Worm (Caenorhabditis elegans) whole organism, young adult: ENCODE data around the gene mcm-7.

ENCODE experiments used
- B0336.3 ChIP-seq: fragments of 200-800 bp; sonication (Bioruptor generic); IDR thresholded peaks from 2 replicates; pipeline ENCODE4 v1.3.6; 2022; ENCODE audit warnings: missing genetic modification characterization, missing compliant biosample characterization
- F23B12.7 ChIP-seq: sonication (generic microtip); optimal IDR thresholded peaks from 2 replicates; lab custom pipeline; 2017; ENCODE audit warnings: missing genetic modification characterization, mild to moderate bottlenecking, missing compliant biosample characterization, antibody characterized with exemption, moderate library complexity; ENCODE audit not compliant: insufficient read depth
- egl-44 ChIP-seq: fragments of 200-800 bp; sonication (Bioruptor generic); IDR thresholded peaks from 2 replicates; pipeline ENCODE4 v1.3.6; 2022; ENCODE audit warnings: missing genetic modification reagents, missing genetic modification characterization, missing compliant biosample characterization
- snpc-4 ChIP-seq, 5 experiments: fragments of 150-350 bp in 1 of 5; sonication (generic microtip) in 4 of 5; optimal IDR thresholded peaks; 2 replicates each; lab custom pipeline; 2014 to 2018; ENCODE audit warnings: missing genetic modification characterization in 5 of 5, missing biosample characterization in 3 of 5, antibody characterized with exemption in 2 of 5, mild to moderate bottlenecking in 2 of 5, missing compliant biosample characterization in 2 of 5, missing genotype in 2 of 5, moderate library complexity in 2 of 5, missing genetic modification reagents in 1 of 5

DNA sequence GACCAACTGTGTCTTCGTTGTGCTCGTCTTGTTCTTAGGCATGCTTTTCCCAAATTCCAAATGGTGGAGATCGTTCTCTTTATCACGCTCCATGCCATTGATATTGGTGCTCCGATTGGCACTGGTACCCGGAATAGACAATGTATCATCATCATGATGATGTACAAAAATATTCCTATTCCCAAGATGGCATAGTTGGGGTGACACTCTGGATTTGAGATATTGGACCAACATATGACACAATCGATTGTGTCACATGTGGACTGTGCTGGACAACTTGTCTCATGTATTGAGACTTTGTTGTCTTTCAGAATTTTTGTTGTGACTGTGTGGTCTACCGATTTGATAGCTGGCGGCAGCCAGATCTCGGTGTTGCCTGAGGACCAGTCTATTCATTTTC, 42.7 kb upstream of the mcm-7 start:
- TF ChIP-seq egl-44 (GFP tag; lab: Robert Waterston, UW) (no peak), snpc-4 (GFP tag; optimal IDR thresholded peaks at IDR 0.05; lab: Kevin White, UChicago) (no peak), snpc-4 (tag; optimal IDR thresholded peaks at IDR 0.05; lab: Kevin White, UChicago) (no peak), F23B12.7 (no peak), B0336.3 (GFP tag; lab: Robert Waterston, UW) (no peak)
